Worm (Caenorhabditis elegans) whole organism, L4 larva: ENCODE data around the gene sfa-1.
A peak's percentile ranks its signal among the peaks of the same experiment; 100 is the strongest.

Experiments
- D1046.2 ChIP-seq: fragments of 200-800 bp; sonication (Bioruptor generic); IDR thresholded peaks from 2 replicates; pipeline ENCODE4 v1.3.6; 2022; ENCODE audit warnings: missing genetic modification characterization, missing compliant biosample characterization
- F10B5.3 ChIP-seq: sonication (generic microtip); optimal IDR thresholded peaks from 2 replicates; lab custom pipeline; 2016; ENCODE audit warnings: mild to moderate bottlenecking, missing genetic modification characterization, missing compliant biosample characterization
- F26F4.8 ChIP-seq: fragments of 200-800 bp; sonication (Bioruptor generic); conservative IDR thresholded peaks from 2 replicates; pipeline ENCODE4 v1.3.6; 2022; ENCODE audit warnings: missing genetic modification characterization, missing compliant biosample characterization
- F44E2.7 ChIP-seq: fragments of 200-800 bp; sonication (Bioruptor generic); IDR thresholded peaks from 2 replicates; pipeline ENCODE4 v2.1.2; 2022; ENCODE audit warnings: missing genetic modification characterization, missing compliant biosample characterization
- F49E8.2 ChIP-seq: sonication (generic microtip); optimal IDR thresholded peaks from 2 replicates; lab custom pipeline; 2016; ENCODE audit warnings: missing compliant biosample characterization, mild to moderate bottlenecking, missing genetic modification characterization, borderline replicate concordance
- R02D3.7 ChIP-seq: fragments of 150-350 bp; sonication (generic microtip); optimal IDR thresholded peaks from 3 replicates; lab custom pipeline; 2014; ENCODE audit warnings: missing biosample characterization, missing genetic modification characterization
- T26A8.4 ChIP-seq: fragments of 200-800 bp; sonication (Bioruptor generic); IDR thresholded peaks from 2 replicates; pipeline ENCODE4 v1.3.6; 2022; ENCODE audit warnings: missing genetic modification characterization, missing compliant biosample characterization
- Y5F2A.4 ChIP-seq: fragments of 200-800 bp; sonication (Bioruptor generic); optimal IDR thresholded peaks from 2 replicates; lab custom pipeline; 2018; ENCODE audit warnings: mild to moderate bottlenecking, missing genetic modification characterization, missing compliant biosample characterization
- Y75B8A.6 ChIP-seq: fragments of 200-800 bp; sonication (Bioruptor generic); IDR thresholded peaks from 2 replicates; pipeline ENCODE4 v1.3.6; 2022; ENCODE audit warnings: missing genetic modification reagents, missing genetic modification characterization, missing compliant biosample characterization
- aha-1 ChIP-seq: fragments of 150-350 bp; peaks from one replicate; lab custom pipeline; 2014; ENCODE audit warnings: missing biosample characterization, missing genetic modification characterization
- ama-1 ChIP-seq: fragments of 150-350 bp; optimal IDR thresholded peaks from 2 replicates; lab custom pipeline; 2014; ENCODE audit warnings: inconsistent platforms, mixed read lengths
- arid-1 ChIP-seq: fragments of 200-800 bp; sonication (Bioruptor generic); conservative IDR thresholded peaks from 2 replicates; pipeline ENCODE4 v1.3.6; 2022; ENCODE audit warnings: missing genetic modification reagents, missing genetic modification characterization, missing compliant biosample characterization
- attf-4 ChIP-seq: sonication (generic microtip); optimal IDR thresholded peaks from 3 replicates; lab custom pipeline; 2017; ENCODE audit warnings: missing biosample characterization, missing genetic modification characterization
- ceh-82 ChIP-seq: sonication (generic microtip); optimal IDR thresholded peaks from 2 replicates; lab custom pipeline; 2017; ENCODE audit warnings: missing biosample characterization, missing genetic modification characterization
- ces-1 ChIP-seq: fragments of 150-350 bp; sonication (generic microtip); optimal IDR thresholded peaks from 4 replicates; lab custom pipeline; 2014; ENCODE audit warnings: missing biosample characterization, missing genetic modification reagents, missing genetic modification characterization
- daf-16 ChIP-seq, 3 experiments: sonication (generic microtip); optimal IDR thresholded peaks; 2 replicates each; lab custom pipeline; 2016 to 2017; ENCODE audit warnings: missing genetic modification characterization in 3 of 3, missing genetic modification reagents in 3 of 3, mild to moderate bottlenecking in 2 of 3, missing compliant biosample characterization in 2 of 3, missing biosample characterization in 1 of 3, moderate library complexity in 1 of 3
- dmd-6 ChIP-seq: fragments of 200-800 bp; sonication (Bioruptor generic); IDR thresholded peaks from 2 replicates; pipeline ENCODE4 v1.3.6; 2022; ENCODE audit warnings: missing genetic modification reagents, missing genetic modification characterization, missing compliant biosample characterization
- dmd-9 ChIP-seq: fragments of 200-800 bp; sonication (Bioruptor generic); IDR thresholded peaks from 2 replicates; pipeline ENCODE4 v1.3.6; 2022; ENCODE audit warnings: missing genetic modification reagents, missing genetic modification characterization, missing compliant biosample characterization
- egl-27 ChIP-seq: sonication (generic microtip); optimal IDR thresholded peaks from 3 replicates; lab custom pipeline; 2017; ENCODE audit warnings: missing biosample characterization, missing genetic modification reagents, missing genetic modification characterization
- fos-1 ChIP-seq: fragments of 150-350 bp; optimal IDR thresholded peaks from 2 replicates; lab custom pipeline; 2014; ENCODE audit warnings: missing biosample characterization, missing genetic modification characterization
- hif-1 ChIP-seq, 2 experiments: sonication (generic microtip); optimal IDR thresholded peaks; 2 replicates each; lab custom pipeline; 2016 to 2017; ENCODE audit warnings: missing compliant biosample characterization in 2 of 2, missing genetic modification characterization in 2 of 2, missing genetic modification reagents in 2 of 2, missing genotype in 2 of 2, mild to moderate bottlenecking in 1 of 2
- hlh-11 ChIP-seq: fragments of 200-800 bp; sonication (Bioruptor generic); optimal IDR thresholded peaks from 2 replicates; lab custom pipeline; 2018; ENCODE audit warnings: mild to moderate bottlenecking, missing genetic modification characterization, missing compliant biosample characterization
- hlh-30 ChIP-seq: sonication (generic microtip); optimal IDR thresholded peaks from 2 replicates; lab custom pipeline; 2017; ENCODE audit warnings: antibody characterized with exemption, mild to moderate bottlenecking, missing genetic modification characterization, missing compliant biosample characterization; ENCODE audit not compliant: insufficient read depth
- lin-13 ChIP-seq: fragments of 150-350 bp; optimal IDR thresholded peaks from 2 replicates; lab custom pipeline; 2014; ENCODE audit warnings: missing biosample characterization, missing genetic modification reagents, missing genetic modification characterization
- lin-15B ChIP-seq: fragments of 150-350 bp; sonication (generic microtip); optimal IDR thresholded peaks from 3 replicates; lab custom pipeline; 2014; ENCODE audit warnings: missing biosample characterization, missing genetic modification characterization
- mdl-1 ChIP-seq, 2 experiments: fragments of 150-350 bp in 1 of 2; sonication (generic microtip) in 1 of 2; optimal IDR thresholded peaks; 2 replicates each; lab custom pipeline; 2014 to 2017; ENCODE audit warnings: missing biosample characterization in 2 of 2, missing genetic modification characterization in 2 of 2
- mep-1 ChIP-seq: fragments of 150-350 bp; sonication (generic microtip); optimal IDR thresholded peaks from 3 replicates; lab custom pipeline; 2014; ENCODE audit warnings: missing biosample characterization, missing genetic modification characterization
- mes-2 ChIP-seq: sonication (generic microtip); optimal IDR thresholded peaks from 2 replicates; lab custom pipeline; 2016; ENCODE audit warnings: missing genotype, mild to moderate bottlenecking, missing genetic modification characterization, missing compliant biosample characterization; ENCODE audit not compliant: poor library complexity, severe bottlenecking
- nhr-10 ChIP-seq: fragments of 150-350 bp; optimal IDR thresholded peaks from 2 replicates; lab custom pipeline; 2014; ENCODE audit warnings: missing biosample characterization, missing genetic modification characterization
- nhr-102 ChIP-seq: sonication (generic microtip); optimal IDR thresholded peaks from 2 replicates; lab custom pipeline; 2016; ENCODE audit warnings: mild to moderate bottlenecking, missing genetic modification characterization, moderate library complexity, missing compliant biosample characterization
- nhr-237 ChIP-seq: sonication (generic microtip); optimal IDR thresholded peaks from 2 replicates; lab custom pipeline; 2017; ENCODE audit warnings: missing biosample characterization, missing genetic modification characterization
- nhr-25 ChIP-seq: sonication (generic microtip); optimal IDR thresholded peaks from 2 replicates; lab custom pipeline; 2017; ENCODE audit warnings: missing genetic modification characterization, mild to moderate bottlenecking, missing compliant biosample characterization, antibody characterized with exemption, moderate library complexity, borderline replicate concordance; ENCODE audit not compliant: insufficient read depth
- nhr-28 ChIP-seq: fragments of 150-350 bp; optimal IDR thresholded peaks from 2 replicates; lab custom pipeline; 2014; ENCODE audit warnings: missing biosample characterization, missing genetic modification characterization
- nhr-41 ChIP-seq: fragments of 200-800 bp; sonication (Bioruptor generic); IDR thresholded peaks from 2 replicates; pipeline ENCODE4 v1.3.6; 2022; ENCODE audit warnings: missing genetic modification reagents, missing genetic modification characterization, missing compliant biosample characterization
- nhr-48 ChIP-seq: sonication (generic microtip); optimal IDR thresholded peaks from 2 replicates; lab custom pipeline; 2016; ENCODE audit warnings: mild to moderate bottlenecking, missing genetic modification characterization, missing compliant biosample characterization
- pha-4 ChIP-seq, 2 experiments: fragments of 150-350 bp in 1 of 2; fragments of 200-800 bp in 1 of 2; sonication (Bioruptor generic) in 1 of 2; IDR thresholded peaks in 1 of 2; optimal IDR thresholded peaks in 1 of 2; 2 replicates each; pipeline versions ENCODE4 v1.3.6 to Lab custom; 2014 to 2022; ENCODE audit warnings: missing genetic modification characterization in 2 of 2, missing genetic modification reagents in 2 of 2, missing biosample characterization in 1 of 2, missing compliant biosample characterization in 1 of 2
- pqm-1 ChIP-seq: sonication (generic microtip); optimal IDR thresholded peaks from 2 replicates; lab custom pipeline; 2017; ENCODE audit warnings: missing biosample characterization, missing genetic modification characterization
- set-16 ChIP-seq: fragments of 200-800 bp; sonication (Bioruptor generic); IDR thresholded peaks from 2 replicates; pipeline ENCODE4 v1.3.6; 2022; ENCODE audit warnings: missing genetic modification reagents, missing genetic modification characterization, missing compliant biosample characterization
- snpc-1.2 ChIP-seq: fragments of 200-800 bp; sonication (Bioruptor generic); IDR thresholded peaks from 2 replicates; pipeline ENCODE4 v1.3.6; 2022; ENCODE audit warnings: missing genetic modification reagents, missing genetic modification characterization, missing compliant biosample characterization
- snpc-4 ChIP-seq: fragments of 150-350 bp; optimal IDR thresholded peaks from 2 replicates; lab custom pipeline; 2014; ENCODE audit warnings: missing biosample characterization, missing genetic modification characterization
- tag-97 ChIP-seq: fragments of 200-800 bp; sonication (Bioruptor generic); IDR thresholded peaks from 2 replicates; pipeline ENCODE4 v1.3.6; 2022; ENCODE audit warnings: missing genetic modification characterization, missing compliant biosample characterization
- tra-1 ChIP-seq: fragments of 200-800 bp; sonication (Bioruptor generic); IDR thresholded peaks from 2 replicates; pipeline ENCODE4 v1.3.6; 2022; ENCODE audit warnings: missing genetic modification reagents, missing genetic modification characterization, missing compliant biosample characterization
- unc-39 ChIP-seq: sonication (generic microtip); optimal IDR thresholded peaks from 2 replicates; lab custom pipeline; 2017; ENCODE audit warnings: missing biosample characterization, missing genetic modification characterization
- unc-62 ChIP-seq, 3 experiments: fragments of 150-350 bp in 1 of 3; sonication (generic microtip); optimal IDR thresholded peaks in 2 of 3; peaks in 1 of 3; 1 replicate in 1 of 3; 2 replicates in 2 of 3; lab custom pipeline; 2014 to 2017; ENCODE audit warnings: missing biosample characterization in 3 of 3, missing genetic modification characterization in 3 of 3, missing genetic modification reagents in 3 of 3, missing genotype in 1 of 3
- vab-7 ChIP-seq: fragments of 200-800 bp; sonication (Bioruptor generic); IDR thresholded peaks from 2 replicates; pipeline ENCODE4 v1.3.6; 2022; ENCODE audit warnings: missing genetic modification reagents, missing genetic modification characterization, missing compliant biosample characterization
- zag-1 ChIP-seq: fragments of 150-350 bp; optimal IDR thresholded peaks from 2 replicates; lab custom pipeline; 2014; ENCODE audit warnings: missing biosample characterization, missing genetic modification characterization
- zfp-3 ChIP-seq: fragments of 200-800 bp; sonication (Bioruptor generic); conservative IDR thresholded peaks from 2 replicates; pipeline ENCODE4 v1.3.6; 2022; ENCODE audit warnings: missing genetic modification reagents, missing genetic modification characterization, missing compliant biosample characterization
- ztf-11 ChIP-seq: fragments of 150-350 bp; optimal IDR thresholded peaks from 2 replicates; lab custom pipeline; 2014; ENCODE audit warnings: missing biosample characterization, missing genetic modification characterization

Gene sfa-1

ce11 chrIV:17087384-17088099 lies 23.2 kb downstream of the sfa-1 start, which contains the start of the genes snx-13 and snr-1 (continued):
- TF ChIP-seq Y5F2A.4 (GFP tag; lab: Kevin White, UChicago) (no peak), ces-1 (GFP tag; lab: Kevin White, UChicago) (no peak), unc-62 (GFP tag; optimal IDR thresholded peaks at IDR 0.05 in 1 of 2; lab: Kevin White, UChicago) (no peak), unc-62 (tag; optimal IDR thresholded peaks at IDR 0.05; lab: Kevin White, UChicago) (no peak), lin-13 (GFP tag; lab: Kevin White, UChicago) (peak; percentile 50), tag-97 (GFP tag; lab: Robert Waterston, UW) (no peak), mep-1 (tag; lab: Kevin White, UChicago) (peak; percentile 82), tra-1 (GFP tag; lab: Robert Waterston, UW) (no peak), Y75B8A.6 (GFP tag; lab: Robert Waterston, UW) (no peak), zag-1 (tag; lab: Kevin White, UChicago) (no peak), mes-2 (tag; lab: Kevin White, UChicago) (peak; percentile 96), lin-15B (tag; lab: Kevin White, UChicago) (no peak), pha-4 (GFP tag; IDR thresholded peaks at IDR 0.05; lab: Robert Waterston, UW) (peak; percentile 60; the same call in 1 of the 2 replicates), pha-4 (tag; optimal IDR thresholded peaks at IDR 0.05; lab: Kevin White, UChicago) (no peak), unc-39 (tag; lab: Kevin White, UChicago) (no peak), F44E2.7 (no peak), egl-27 (tag; lab: Kevin White, UChicago) (no peak), hlh-11 (tag; lab: Kevin White, UChicago) (no peak), ceh-82 (tag; lab: Kevin White, UChicago) (no peak), pqm-1 (tag; lab: Kevin White, UChicago) (no peak), zfp-3 (GFP tag; lab: Robert Waterston, UW) (no peak), nhr-25 (tag; lab: Kevin White, UChicago) (no peak), hif-1 (tag; optimal IDR thresholded peaks at IDR 0.05; lab: Kevin White, UChicago) (peak in 1 of 2 experiments; percentile 95), aha-1 (tag; lab: Kevin White, UChicago) (peak; percentile 97), R02D3.7 (tag; lab: Kevin White, UChicago) (no peak), dmd-6 (peak; percentile 49), D1046.2 (GFP tag; lab: Robert Waterston, UW) (peak; percentile 79; the same call in 1 of the 2 replicates), T26A8.4 (GFP tag; lab: Robert Waterston, UW) (no peak), ztf-11 (tag; lab: Kevin White, UChicago) (no peak), nhr-28 (tag; lab: Kevin White, UChicago) (peak; percentile 44), snpc-4 (tag; lab: Kevin White, UChicago) (no peak), ama-1 (lab: Kevin White, UChicago) (no peak), daf-16 (GFP tag; optimal IDR thresholded peaks at IDR 0.05; lab: Kevin White, UChicago) (peak in 1 of 2 experiments; percentile 30), daf-16 (tag; optimal IDR thresholded peaks at IDR 0.05; lab: Kevin White, UChicago) (peak; percentile 39), dmd-9 (GFP tag; lab: Robert Waterston, UW) (peak; percentile 80), F10B5.3 (no peak), hlh-30 (tag; lab: Kevin White, UChicago) (peak; percentile 64), attf-4 (no peak), set-16 (GFP tag; lab: Robert Waterston, UW) (0 out of 2 replicates have a peak, but pooled peaks have one; percentile 13), snpc-1.2 (peak; percentile 81), mdl-1 (tag; optimal IDR thresholded peaks at IDR 0.05; lab: Kevin White, UChicago) (peak in 1 of 2 experiments; percentile 65), arid-1 (GFP tag; lab: Robert Waterston, UW) (peak; percentile 61; the same call in 1 of the 2 replicates), fos-1 (tag; lab: Kevin White, UChicago) (no peak), F26F4.8 (GFP tag; lab: Robert Waterston, UW) (no peak), vab-7 (GFP tag; lab: Robert Waterston, UW) (peak; percentile 86), nhr-237 (tag; lab: Kevin White, UChicago) (no peak), F49E8.2 (tag; lab: Kevin White, UChicago) (peak; percentile 3), nhr-102 (tag; lab: Kevin White, UChicago) (peak; percentile 38), nhr-48 (tag; lab: Kevin White, UChicago) (no peak), nhr-41 (no peak), nhr-10 (no peak)
